Worm (Caenorhabditis elegans): Measurements from ENCODE around the gene Y39B6A.30.

DNA sequence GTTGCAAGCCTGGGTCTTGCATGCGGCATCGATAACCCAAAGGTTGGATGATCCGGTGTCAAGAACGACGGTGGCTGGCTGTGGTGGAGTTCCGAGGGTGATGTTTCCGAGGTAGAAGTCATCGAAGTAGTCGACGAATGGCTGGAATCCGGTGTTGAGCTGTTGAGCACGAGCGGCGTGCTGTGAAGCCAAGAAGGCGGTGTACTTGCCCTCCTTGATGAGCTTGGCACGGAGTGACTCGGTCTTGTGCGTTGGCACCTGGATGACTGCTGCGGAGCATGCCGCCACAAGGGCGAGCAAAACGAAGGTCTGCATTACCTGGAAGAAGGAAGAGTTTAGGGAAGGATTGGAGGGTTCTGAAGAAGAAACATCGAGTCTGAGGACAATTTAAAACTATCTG, 36.1 kb downstream of the Y39B6A.30 start, which contains the start of gene asp-1:
- TF ChIP-seq lin-39 (tag; optimal IDR thresholded peaks at IDR 0.05), result no peak
- no peak for TF ChIP-seq ztf-11 (tag; optimal IDR thresholded peaks at IDR 0.05)
- no peak for TF ChIP-seq nhr-71 (tag; optimal IDR thresholded peaks at IDR 0.05)
- no peak for TF ChIP-seq mdl-1 (tag; optimal IDR thresholded peaks at IDR 0.05)
- TF ChIP-seq egl-13 (tag; optimal IDR thresholded peaks at IDR 0.05), result no peak
- TF ChIP-seq nhr-28 (tag; optimal IDR thresholded peaks at IDR 0.05), result no peak
- TF ChIP-seq egl-27 (tag; optimal IDR thresholded peaks at IDR 0.05), result no peak
- no peak for TF ChIP-seq grh-1 (GFP tag; IDR thresholded peaks at IDR 0.05)
- TF ChIP-seq tbx-2 (tag; optimal IDR thresholded peaks at IDR 0.05), result no peak
